1 fruit fly cellular context compared by ENCODE assay signal in genomic region chrX:17509592-17509991, dm6.
TF ChIP-seq lines count a peak whose summit lies in the region.

No protein-coding gene starts in this region.

TF ChIP-seq in whole organism, embryonic, 481 proteins besides CTCF, POLR2A, EP300 and RAD21 (continued from another document):
- TF ChIP-seq Xrp1 (GFP tag; IDR thresholded peaks at IDR 0.05; lab: Robert Waterston, UW) = peak; percentile 14; the same call in 1 of the 2 replicates
- peak; percentile 1 for TF ChIP-seq CG17186 (GFP tag; optimal IDR thresholded peaks at IDR 0.05; lab: Kevin White, UChicago)
- peak; percentile 17 for TF ChIP-seq fd64A (GFP tag; optimal IDR thresholded peaks at IDR 0.05; lab: Kevin White, UChicago)
- TF ChIP-seq Med (GFP tag; lab: Kevin White, UChicago) = no peak
- TF ChIP-seq wek (GFP tag; optimal IDR thresholded peaks at IDR 0.05; lab: Kevin White, UChicago) = peak; percentile 8
- TF ChIP-seq Hr78 (GFP tag; optimal IDR thresholded peaks at IDR 0.05; lab: Kevin White, UChicago) = no peak
- TF ChIP-seq gsb-n (tag; optimal IDR thresholded peaks at IDR 0.05; lab: Kevin White, UChicago) = no peak
